Worm (Caenorhabditis elegans) whole organism, L4 larva: ENCODE measurements around the gene T03G6.7.

Experiments used
- F37D6.2 ChIP-seq: sonication (generic microtip); optimal IDR thresholded peaks from 2 replicates; lab custom pipeline; 2016; ENCODE audit warnings: mild to moderate bottlenecking, missing genetic modification characterization, missing compliant biosample characterization
- F44E2.7 ChIP-seq: fragments of 200-800 bp; sonication (Bioruptor generic); IDR thresholded peaks from 2 replicates; pipeline ENCODE4 v2.1.2; 2022; ENCODE audit warnings: missing genetic modification characterization, missing compliant biosample characterization
- F49E8.2 ChIP-seq: sonication (generic microtip); optimal IDR thresholded peaks from 2 replicates; lab custom pipeline; 2016; ENCODE audit warnings: missing compliant biosample characterization, mild to moderate bottlenecking, missing genetic modification characterization, borderline replicate concordance
- T20F7.1 ChIP-seq: fragments of 200-800 bp; sonication (Bioruptor generic); optimal IDR thresholded peaks from 2 replicates; lab custom pipeline; 2018; ENCODE audit warnings: mild to moderate bottlenecking, missing genetic modification characterization, missing compliant biosample characterization
- T26A8.4 ChIP-seq: fragments of 200-800 bp; sonication (Bioruptor generic); IDR thresholded peaks from 2 replicates; pipeline ENCODE4 v1.3.6; 2022; ENCODE audit warnings: missing genetic modification characterization, missing compliant biosample characterization
- ZK337.2 ChIP-seq: fragments of 200-800 bp; sonication (Bioruptor generic); IDR thresholded peaks from 2 replicates; pipeline ENCODE4 v1.3.6; 2022; ENCODE audit warnings: missing genetic modification reagents, missing genetic modification characterization, missing compliant biosample characterization
- ZK546.5 ChIP-seq, 2 experiments: sonication (generic microtip); optimal IDR thresholded peaks; 2 replicates each; lab custom pipeline; 2017; ENCODE audit warnings: missing biosample characterization in 2 of 2, missing genetic modification characterization in 2 of 2
- ama-1 ChIP-seq: fragments of 150-350 bp; optimal IDR thresholded peaks from 2 replicates; lab custom pipeline; 2014; ENCODE audit warnings: inconsistent platforms, mixed read lengths
- ceh-82 ChIP-seq: sonication (generic microtip); optimal IDR thresholded peaks from 2 replicates; lab custom pipeline; 2017; ENCODE audit warnings: missing biosample characterization, missing genetic modification characterization
- ces-1 ChIP-seq: fragments of 150-350 bp; sonication (generic microtip); optimal IDR thresholded peaks from 4 replicates; lab custom pipeline; 2014; ENCODE audit warnings: missing biosample characterization, missing genetic modification reagents, missing genetic modification characterization
- ctbp-1 ChIP-seq: fragments of 200-800 bp; sonication (Bioruptor generic); IDR thresholded peaks from 2 replicates; pipeline ENCODE4 v1.3.6; 2022; ENCODE audit warnings: missing genetic modification reagents, missing genetic modification characterization, missing compliant biosample characterization
- daf-16 ChIP-seq, 3 experiments: sonication (generic microtip); optimal IDR thresholded peaks; 2 replicates each; lab custom pipeline; 2016 to 2017; ENCODE audit warnings: missing genetic modification characterization in 3 of 3, missing genetic modification reagents in 3 of 3, mild to moderate bottlenecking in 2 of 3, missing compliant biosample characterization in 2 of 3, missing biosample characterization in 1 of 3, moderate library complexity in 1 of 3
- daf-19 ChIP-seq: fragments of 200-800 bp; sonication (Bioruptor generic); conservative IDR thresholded peaks from 2 replicates; pipeline ENCODE4 v1.3.6; 2022; ENCODE audit warnings: missing genetic modification characterization, missing compliant biosample characterization
- dmd-6 ChIP-seq: fragments of 200-800 bp; sonication (Bioruptor generic); IDR thresholded peaks from 2 replicates; pipeline ENCODE4 v1.3.6; 2022; ENCODE audit warnings: missing genetic modification reagents, missing genetic modification characterization, missing compliant biosample characterization
- dpl-1 ChIP-seq: fragments of 150-350 bp; optimal IDR thresholded peaks from 2 replicates; lab custom pipeline; 2014; ENCODE audit warnings: missing biosample characterization, missing genetic modification reagents, missing genetic modification characterization
- duxl-1 ChIP-seq: sonication (generic microtip); optimal IDR thresholded peaks from 2 replicates; lab custom pipeline; 2016; ENCODE audit warnings: mild to moderate bottlenecking, missing genetic modification characterization, moderate library complexity, missing compliant biosample characterization; ENCODE audit not compliant: poor library complexity
- egl-27 ChIP-seq: sonication (generic microtip); optimal IDR thresholded peaks from 3 replicates; lab custom pipeline; 2017; ENCODE audit warnings: missing biosample characterization, missing genetic modification reagents, missing genetic modification characterization
- gei-8 ChIP-seq: fragments of 200-800 bp; sonication (Bioruptor generic); optimal IDR thresholded peaks from 2 replicates; lab custom pipeline; 2018; ENCODE audit warnings: mild to moderate bottlenecking, missing genetic modification characterization, missing compliant biosample characterization
- hlh-11 ChIP-seq: fragments of 200-800 bp; sonication (Bioruptor generic); optimal IDR thresholded peaks from 2 replicates; lab custom pipeline; 2018; ENCODE audit warnings: mild to moderate bottlenecking, missing genetic modification characterization, missing compliant biosample characterization
- hlh-30 ChIP-seq: sonication (generic microtip); optimal IDR thresholded peaks from 2 replicates; lab custom pipeline; 2017; ENCODE audit warnings: antibody characterized with exemption, mild to moderate bottlenecking, missing genetic modification characterization, missing compliant biosample characterization; ENCODE audit not compliant: insufficient read depth
- hmg-1.1 ChIP-seq: fragments of 200-800 bp; sonication (Bioruptor generic); IDR thresholded peaks from 2 replicates; pipeline ENCODE4 v1.3.6; 2022; ENCODE audit warnings: missing genetic modification reagents, missing genetic modification characterization, missing compliant biosample characterization
- jun-1 ChIP-seq: fragments of 150-350 bp; optimal IDR thresholded peaks from 2 replicates; lab custom pipeline; 2014; ENCODE audit warnings: missing biosample characterization, missing genetic modification reagents, missing genetic modification characterization
- lin-13 ChIP-seq: fragments of 150-350 bp; optimal IDR thresholded peaks from 2 replicates; lab custom pipeline; 2014; ENCODE audit warnings: missing biosample characterization, missing genetic modification reagents, missing genetic modification characterization
- lin-39 ChIP-seq: fragments of 150-350 bp; optimal IDR thresholded peaks from 2 replicates; lab custom pipeline; 2014; ENCODE audit warnings: missing biosample characterization, missing genetic modification reagents, missing genetic modification characterization
- lsy-2 ChIP-seq, 2 experiments: fragments of 150-350 bp in 1 of 2; sonication (generic microtip) in 1 of 2; optimal IDR thresholded peaks; 2 replicates each; lab custom pipeline; 2014 to 2017; ENCODE audit warnings: missing biosample characterization in 2 of 2, missing genetic modification characterization in 2 of 2
- madf-5 ChIP-seq, 2 experiments: fragments of 200-800 bp; sonication (Bioruptor generic); IDR thresholded peaks; 2 replicates each; pipeline ENCODE4 v1.3.6; 2022; ENCODE audit warnings: missing compliant biosample characterization in 2 of 2, missing genetic modification characterization in 2 of 2
- madf-9 ChIP-seq: fragments of 200-800 bp; sonication (Bioruptor generic); conservative IDR thresholded peaks from 2 replicates; pipeline ENCODE4 v1.3.6; 2022; ENCODE audit warnings: missing genetic modification reagents, missing genetic modification characterization, missing compliant biosample characterization
- mdl-1 ChIP-seq, 2 experiments: fragments of 150-350 bp in 1 of 2; sonication (generic microtip) in 1 of 2; optimal IDR thresholded peaks; 2 replicates each; lab custom pipeline; 2014 to 2017; ENCODE audit warnings: missing biosample characterization in 2 of 2, missing genetic modification characterization in 2 of 2
- mep-1 ChIP-seq: fragments of 150-350 bp; sonication (generic microtip); optimal IDR thresholded peaks from 3 replicates; lab custom pipeline; 2014; ENCODE audit warnings: missing biosample characterization, missing genetic modification characterization
- mxl-3 ChIP-seq: fragments of 200-800 bp; sonication (Bioruptor generic); optimal IDR thresholded peaks from 2 replicates; lab custom pipeline; 2018; ENCODE audit warnings: mild to moderate bottlenecking, missing genetic modification characterization, missing compliant biosample characterization
- nhr-102 ChIP-seq: sonication (generic microtip); optimal IDR thresholded peaks from 2 replicates; lab custom pipeline; 2016; ENCODE audit warnings: mild to moderate bottlenecking, missing genetic modification characterization, moderate library complexity, missing compliant biosample characterization
- nhr-111 ChIP-seq: fragments of 200-800 bp; sonication (Bioruptor generic); optimal IDR thresholded peaks from 2 replicates; lab custom pipeline; 2018; ENCODE audit warnings: mild to moderate bottlenecking, missing genetic modification characterization, missing compliant biosample characterization
- nhr-48 ChIP-seq: sonication (generic microtip); optimal IDR thresholded peaks from 2 replicates; lab custom pipeline; 2016; ENCODE audit warnings: mild to moderate bottlenecking, missing genetic modification characterization, missing compliant biosample characterization
- nhr-6 ChIP-seq: fragments of 150-350 bp; optimal IDR thresholded peaks from 2 replicates; lab custom pipeline; 2014; ENCODE audit warnings: missing biosample characterization, missing genetic modification characterization
- nhr-77 ChIP-seq: fragments of 150-350 bp; optimal IDR thresholded peaks from 2 replicates; lab custom pipeline; 2014; ENCODE audit warnings: missing biosample characterization, missing genetic modification characterization
- pha-4 ChIP-seq, 2 experiments: fragments of 150-350 bp in 1 of 2; fragments of 200-800 bp in 1 of 2; sonication (Bioruptor generic) in 1 of 2; IDR thresholded peaks in 1 of 2; optimal IDR thresholded peaks in 1 of 2; 2 replicates each; pipeline versions ENCODE4 v1.3.6 to Lab custom; 2014 to 2022; ENCODE audit warnings: missing genetic modification characterization in 2 of 2, missing genetic modification reagents in 2 of 2, missing biosample characterization in 1 of 2, missing compliant biosample characterization in 1 of 2
- snpc-4 ChIP-seq: fragments of 150-350 bp; optimal IDR thresholded peaks from 2 replicates; lab custom pipeline; 2014; ENCODE audit warnings: missing biosample characterization, missing genetic modification characterization
- spr-3 ChIP-seq: fragments of 200-800 bp; sonication (Bioruptor generic); optimal IDR thresholded peaks from 2 replicates; lab custom pipeline; 2018; ENCODE audit warnings: mild to moderate bottlenecking, missing genetic modification characterization, missing compliant biosample characterization
- tag-97 ChIP-seq: fragments of 200-800 bp; sonication (Bioruptor generic); IDR thresholded peaks from 2 replicates; pipeline ENCODE4 v1.3.6; 2022; ENCODE audit warnings: missing genetic modification characterization, missing compliant biosample characterization
- unc-130 ChIP-seq: sonication (generic microtip); optimal IDR thresholded peaks from 2 replicates; lab custom pipeline; 2016; ENCODE audit warnings: missing genetic modification reagents, missing genetic modification characterization, missing compliant biosample characterization
- unc-62 ChIP-seq, 3 experiments: fragments of 150-350 bp in 1 of 3; sonication (generic microtip); optimal IDR thresholded peaks in 2 of 3; peaks in 1 of 3; 1 replicate in 1 of 3; 2 replicates in 2 of 3; lab custom pipeline; 2014 to 2017; ENCODE audit warnings: missing biosample characterization in 3 of 3, missing genetic modification characterization in 3 of 3, missing genetic modification reagents in 3 of 3, missing genotype in 1 of 3
- zag-1 ChIP-seq: fragments of 150-350 bp; optimal IDR thresholded peaks from 2 replicates; lab custom pipeline; 2014; ENCODE audit warnings: missing biosample characterization, missing genetic modification characterization
- zfp-3 ChIP-seq: fragments of 200-800 bp; sonication (Bioruptor generic); conservative IDR thresholded peaks from 2 replicates; pipeline ENCODE4 v1.3.6; 2022; ENCODE audit warnings: missing genetic modification reagents, missing genetic modification characterization, missing compliant biosample characterization
- zip-2 ChIP-seq: fragments of 150-350 bp; optimal IDR thresholded peaks from 2 replicates; lab custom pipeline; 2014; ENCODE audit warnings: missing biosample characterization, missing genetic modification characterization
- ztf-7 ChIP-seq: fragments of 150-350 bp; optimal IDR thresholded peaks from 2 replicates; lab custom pipeline; 2014; ENCODE audit warnings: missing biosample characterization, missing genetic modification characterization

The T03G6.7 gene

ce11 chrX:2607522-2608278, 13.9 kb downstream of the T03G6.7 start, which contains the start of gene T03G6.1:
Gene T03G6.1 (plus strand): TSS chrX:2608228.
- TF ChIP-seq mxl-3 (GFP tag; lab: Kevin White, UChicago) (no peak), T20F7.1 (GFP tag; lab: Kevin White, UChicago) (no peak), unc-62 (GFP tag; optimal IDR thresholded peaks at IDR 0.05 in 1 of 2; lab: Kevin White, UChicago) (peak in 1 of 2 experiments; percentile 66), unc-62 (tag; optimal IDR thresholded peaks at IDR 0.05; lab: Kevin White, UChicago) (no peak), T26A8.4 (no peak), unc-130 (GFP tag; lab: Kevin White, UChicago) (no peak), ZK337.2 (GFP tag; lab: Robert Waterston, UW) (no peak), mep-1 (tag; lab: Kevin White, UChicago) (no peak)

- TF ChIP-seq nhr-48 (tag; lab: Kevin White, UChicago) (peak; percentile 14), ctbp-1 (GFP tag; lab: Robert Waterston, UW) (peak; percentile 75; the same call in 1 of the 2 replicates), ama-1 (lab: Kevin White, UChicago) (no peak), ztf-7 (peak; percentile 49), zfp-3 (GFP tag; lab: Robert Waterston, UW) (peak; percentile 56; the same call in 1 of the 2 replicates), lin-39 (no peak), pha-4 (GFP tag; IDR thresholded peaks at IDR 0.05; lab: Robert Waterston, UW) (peak; percentile 96), pha-4 (tag; optimal IDR thresholded peaks at IDR 0.05; lab: Kevin White, UChicago) (no peak), lsy-2 (tag; optimal IDR thresholded peaks at IDR 0.05; lab: Kevin White, UChicago) (peak in 1 of 2 experiments; percentile 68), gei-8 (GFP tag; lab: Kevin White, UChicago) (peak; percentile 79), ZK337.2 (GFP tag; lab: Robert Waterston, UW) (peak; percentile 47; the same call in 1 of the 2 replicates), zip-2 (tag; lab: Kevin White, UChicago) (peak; percentile 4), daf-19 (GFP tag; lab: Robert Waterston, UW) (peak; percentile 80), ceh-82 (tag; lab: Kevin White, UChicago) (no peak), dmd-6 (GFP tag; lab: Robert Waterston, UW) (peak; percentile 82), hmg-1.1 (peak; percentile 96), tag-97 (GFP tag; lab: Robert Waterston, UW) (no peak), spr-3 (GFP tag; lab: Kevin White, UChicago) (peak; percentile 64), nhr-111 (GFP tag; lab: Kevin White, UChicago) (peak; percentile 87), F49E8.2 (no peak), T20F7.1 (GFP tag; lab: Kevin White, UChicago) (peak; percentile 58), jun-1 (tag; lab: Kevin White, UChicago) (peak; percentile 16), madf-5 (GFP tag; IDR thresholded peaks at IDR 0.05; lab: Robert Waterston, UW) (peak; percentile 73 to 89; a peak in 3 of 4 replicates), nhr-6 (peak; percentile 47), nhr-102 (tag; lab: Kevin White, UChicago) (no peak), F44E2.7 (GFP tag; lab: Robert Waterston, UW) (peak; percentile 79; the same call in 1 of the 2 replicates), dpl-1 (GFP tag; lab: Kevin White, UChicago) (peak; percentile 25), ZK546.5 (tag; optimal IDR thresholded peaks at IDR 0.05; lab: Kevin White, UChicago) (no peak), zag-1 (no peak), hlh-11 (tag; lab: Kevin White, UChicago) (peak; percentile 63), mdl-1 (tag; optimal IDR thresholded peaks at IDR 0.05; lab: Kevin White, UChicago) (peak in 1 of 2 experiments; percentile 62), F37D6.2 (tag; lab: Kevin White, UChicago) (peak; percentile 67), nhr-77 (tag; lab: Kevin White, UChicago) (peak; percentile 27), ces-1 (GFP tag; lab: Kevin White, UChicago) (no peak), hlh-30 (tag; lab: Kevin White, UChicago) (peak; percentile 71), lin-13 (peak; percentile 78), duxl-1 (tag; lab: Kevin White, UChicago) (peak; percentile 77), snpc-4 (tag; lab: Kevin White, UChicago) (no peak), egl-27 (tag; lab: Kevin White, UChicago) (no peak), madf-9 (GFP tag; lab: Robert Waterston, UW) (peak; percentile 88), daf-16 (GFP tag; optimal IDR thresholded peaks at IDR 0.05; lab: Kevin White, UChicago) (peak; percentile 73 to 84), daf-16 (tag; optimal IDR thresholded peaks at IDR 0.05; lab: Kevin White, UChicago) (no peak)
Observed at ce11 chrX:2613077-2613476, 19.2 kb downstream of the T03G6.7 start.
